Worm (Caenorhabditis elegans) whole organism, early embryonic: ENCODE measurements around the gene ZC132.11.

Experiments
- F13C5.2 ChIP-seq: sonication (generic microtip); optimal IDR thresholded peaks from 2 replicates; lab custom pipeline; 2017; ENCODE audit warnings: mild to moderate bottlenecking, missing genetic modification characterization, inconsistent platforms, missing compliant biosample characterization
- ama-1 ChIP-seq: fragments of 150-350 bp; optimal IDR thresholded peaks from 2 replicates; lab custom pipeline; 2014
- ceh-13 ChIP-seq: fragments of 200-800 bp; sonication (Bioruptor generic); optimal IDR thresholded peaks from 2 replicates; lab custom pipeline; 2018; ENCODE audit warnings: mild to moderate bottlenecking, missing genetic modification characterization, missing compliant biosample characterization
- ceh-36 ChIP-seq: sonication (generic microtip); optimal IDR thresholded peaks from 2 replicates; lab custom pipeline; 2016; ENCODE audit warnings: missing genetic modification characterization, inconsistent platforms, missing compliant biosample characterization
- ets-7 ChIP-seq: sonication (generic microtip); optimal IDR thresholded peaks from 2 replicates; lab custom pipeline; 2016; ENCODE audit warnings: missing genotype, missing genetic modification characterization, missing compliant biosample characterization
- flt-1 ChIP-seq: fragments of 200-800 bp; sonication (Bioruptor generic); IDR thresholded peaks from 2 replicates; pipeline ENCODE4 v1.3.6; 2022; ENCODE audit warnings: missing genetic modification characterization, missing compliant biosample characterization
- hmg-4 ChIP-seq: fragments of 200-800 bp; sonication (Bioruptor generic); optimal IDR thresholded peaks from 2 replicates; lab custom pipeline; 2018; ENCODE audit warnings: mild to moderate bottlenecking, missing genetic modification characterization, missing compliant biosample characterization
- hnd-1 ChIP-seq: sonication (generic microtip); optimal IDR thresholded peaks from 2 replicates; lab custom pipeline; 2016; ENCODE audit warnings: missing genetic modification characterization, missing compliant biosample characterization
- pes-1 ChIP-seq: fragments of 200-800 bp; sonication (Bioruptor generic); IDR thresholded peaks from 2 replicates; pipeline ENCODE4 v1.3.6; 2022; ENCODE audit warnings: missing genetic modification reagents, missing genetic modification characterization, missing compliant biosample characterization
- sea-1 ChIP-seq: fragments of 200-800 bp; sonication (Bioruptor generic); conservative IDR thresholded peaks from 2 replicates; pipeline ENCODE4 v1.3.6; 2022; ENCODE audit warnings: missing genetic modification characterization, missing compliant biosample characterization
- tbx-37 ChIP-seq: fragments of 200-800 bp; sonication (Bioruptor generic); conservative IDR thresholded peaks from 2 replicates; pipeline ENCODE4 v1.3.6; 2022; ENCODE audit warnings: missing genetic modification reagents, missing genetic modification characterization, missing compliant biosample characterization
- tra-4 ChIP-seq: sonication (generic microtip); optimal IDR thresholded peaks from 2 replicates; lab custom pipeline; 2017; ENCODE audit warnings: missing genetic modification characterization, missing compliant biosample characterization

ce11 chrV:4304240-4304639 is 5.8 kb upstream of the ZC132.11 start:
- no peak for TF ChIP-seq hnd-1 (tag; lab: Kevin White, UChicago)
- no peak for TF ChIP-seq sea-1 (GFP tag; lab: Robert Waterston, UW)
- TF ChIP-seq hmg-4 (GFP tag; lab: Kevin White, UChicago), result no peak
- no peak for TF ChIP-seq ama-1
- no peak for TF ChIP-seq ceh-13
- no peak for TF ChIP-seq tbx-37 (GFP tag; lab: Robert Waterston, UW)
- TF ChIP-seq pes-1, result no peak
- TF ChIP-seq ceh-36 (tag; lab: Kevin White, UChicago), result no peak
- TF ChIP-seq tra-4 (tag; lab: Kevin White, UChicago), result no peak
- no peak for TF ChIP-seq ets-7 (tag; lab: Kevin White, UChicago)
- TF ChIP-seq F13C5.2 (tag; lab: Kevin White, UChicago), result no peak
- TF ChIP-seq flt-1, result no peak
